Fruit fly (Drosophila melanogaster) whole organism, embryonic: ENCODE measurements around the gene CG42676.

Experiments used
- Ada2b ChIP-seq: fragments of 200-800 bp; sonication (Bioruptor generic); IDR thresholded peaks from 2 replicates; pipeline ENCODE4 v1.3.6; 2022; ENCODE audit warnings: missing biosample characterization, missing genetic modification characterization
- Atf6 ChIP-seq: fragments of 200-800 bp; sonication (Bioruptor generic); IDR thresholded peaks from 2 replicates; pipeline ENCODE4 v1.3.6; 2022; ENCODE audit warnings: missing biosample characterization, missing genetic modification characterization
- BEAF-32 ChIP-seq: fragments of 200-800 bp; sonication (Bioruptor generic); optimal IDR thresholded peaks from 3 replicates; lab custom pipeline; 2017; ENCODE audit warnings: missing biosample characterization, missing genetic modification characterization, mild to moderate bottlenecking, moderate library complexity, missing genetic modification reagents
- Bdp1 ChIP-seq: fragments of 200-800 bp; sonication (Bioruptor generic); optimal IDR thresholded peaks from 3 replicates; lab custom pipeline; 2016; ENCODE audit warnings: missing biosample characterization, missing genetic modification characterization
- CG10979 ChIP-seq: fragments of 200-800 bp; sonication (Bioruptor generic); optimal IDR thresholded peaks from 2 replicates; lab custom pipeline; 2018; ENCODE audit warnings: missing biosample characterization, mild to moderate bottlenecking, missing genetic modification characterization, moderate library complexity
- CG11085 ChIP-seq: fragments of 200-800 bp; sonication (Bioruptor generic); IDR thresholded peaks from 2 replicates; pipeline ENCODE4 v1.3.6; 2022; ENCODE audit warnings: missing biosample characterization, missing genetic modification characterization
- CG11398 ChIP-seq: fragments of 200-800 bp; sonication (Bioruptor generic); optimal IDR thresholded peaks from 2 replicates; lab custom pipeline; 2016; ENCODE audit warnings: missing biosample characterization, missing genetic modification characterization
- CG12104 ChIP-seq: fragments of 200-800 bp; sonication (Bioruptor generic); optimal IDR thresholded peaks from 3 replicates; lab custom pipeline; 2016; ENCODE audit warnings: missing biosample characterization, missing genetic modification characterization
- CG12659 ChIP-seq: fragments of 200-800 bp; sonication (Bioruptor generic); optimal IDR thresholded peaks from 3 replicates; lab custom pipeline; 2017; ENCODE audit warnings: mild to moderate bottlenecking, missing biosample characterization, missing genetic modification reagents, missing genetic modification characterization
- CG13123 ChIP-seq: fragments of 200-800 bp; sonication (Bioruptor generic); optimal IDR thresholded peaks from 2 replicates; lab custom pipeline; 2016; ENCODE audit warnings: missing biosample characterization, missing genetic modification characterization
- CG15269 ChIP-seq: fragments of 200-800 bp; sonication (Bioruptor generic); optimal IDR thresholded peaks from 2 replicates; lab custom pipeline; 2018; ENCODE audit warnings: missing biosample characterization, mild to moderate bottlenecking, missing genetic modification characterization, moderate library complexity
- CG15696 ChIP-seq: fragments of 200-800 bp; sonication (Bioruptor generic); optimal IDR thresholded peaks from 2 replicates; lab custom pipeline; 2019; ENCODE audit warnings: missing biosample characterization, mild to moderate bottlenecking, missing genetic modification characterization, moderate library complexity
- CG16815 ChIP-seq: fragments of 200-800 bp; sonication (Bioruptor generic); optimal IDR thresholded peaks from 3 replicates; lab custom pipeline; 2017; ENCODE audit warnings: missing biosample characterization, mild to moderate bottlenecking, missing genetic modification characterization
- CG16863 ChIP-seq: fragments of 200-800 bp; sonication (Bioruptor generic); optimal IDR thresholded peaks from 3 replicates; lab custom pipeline; 2016; ENCODE audit warnings: missing biosample characterization, missing genetic modification characterization
- CG17829 ChIP-seq: fragments of 200-800 bp; optimal IDR thresholded peaks from 2 replicates; lab custom pipeline; 2019; ENCODE audit warnings: missing biosample characterization, mild to moderate bottlenecking, missing genetic modification characterization, moderate library complexity
- CG30403 ChIP-seq: fragments of 200-800 bp; sonication (Bioruptor generic); optimal IDR thresholded peaks from 3 replicates; lab custom pipeline; 2016; ENCODE audit warnings: missing biosample characterization, missing genetic modification characterization
- CG3407 ChIP-seq: fragments of 200-800 bp; sonication (Bioruptor generic); optimal IDR thresholded peaks from 2 replicates; lab custom pipeline; 2018; ENCODE audit warnings: missing biosample characterization, mild to moderate bottlenecking, missing genetic modification characterization
- CG5953 ChIP-seq: fragments of 200-800 bp; sonication (Bioruptor generic); IDR thresholded peaks from 2 replicates; pipeline ENCODE4 v1.3.6; 2022; ENCODE audit warnings: missing biosample characterization, missing genetic modification characterization
- CG7357 ChIP-seq: fragments of 200-800 bp; sonication (Bioruptor generic); IDR thresholded peaks from 3 replicates; pipeline ENCODE4 v1.3.6; 2022; ENCODE audit warnings: missing biosample characterization, missing genetic modification characterization
- CG9437 ChIP-seq: fragments of 200-800 bp; sonication (Bioruptor generic); optimal IDR thresholded peaks from 2 replicates; lab custom pipeline; 2018; ENCODE audit warnings: missing biosample characterization, mild to moderate bottlenecking, missing genetic modification characterization
- CrebB ChIP-seq: fragments of 200-800 bp; sonication (Bioruptor generic); optimal IDR thresholded peaks from 3 replicates; lab custom pipeline; 2018; ENCODE audit warnings: missing biosample characterization, mild to moderate bottlenecking, missing genetic modification characterization
- D19B ChIP-seq: fragments of 200-800 bp; sonication (Bioruptor generic); optimal IDR thresholded peaks from 2 replicates; lab custom pipeline; 2017; ENCODE audit warnings: missing biosample characterization, mild to moderate bottlenecking, missing genetic modification characterization
- Dbx ChIP-seq: fragments of 200-800 bp; sonication (Bioruptor generic); IDR thresholded peaks from 3 replicates; pipeline ENCODE4 v1.3.6; 2022; ENCODE audit warnings: missing biosample characterization, missing genetic modification characterization
- Dp ChIP-seq: fragments of 200-800 bp; sonication (Bioruptor generic); optimal IDR thresholded peaks from 2 replicates; lab custom pipeline; 2018; ENCODE audit warnings: missing biosample characterization, mild to moderate bottlenecking, missing genetic modification characterization, moderate library complexity
- Eip74EF ChIP-seq, 2 experiments: fragments of 200-800 bp in 1 of 2; fragments of >200 bp in 1 of 2; sonication (Bioruptor generic) in 1 of 2; optimal IDR thresholded peaks; 2 replicates each; lab custom pipeline; 2017 to 2019; ENCODE audit warnings: missing biosample characterization in 2 of 2, missing genetic modification characterization in 2 of 2, mild to moderate bottlenecking in 1 of 2, moderate library complexity in 1 of 2
- HLH54F ChIP-seq: fragments of 200-800 bp; sonication (Bioruptor generic); optimal IDR thresholded peaks from 3 replicates; lab custom pipeline; 2016; ENCODE audit warnings: missing biosample characterization, missing genetic modification characterization
- HLHmδ ChIP-seq: fragments of 200-800 bp; sonication (Bioruptor generic); optimal IDR thresholded peaks from 2 replicates; lab custom pipeline; 2018; ENCODE audit warnings: missing biosample characterization, mild to moderate bottlenecking, missing genetic modification characterization, moderate library complexity
- Hr39 ChIP-seq: fragments of >200 bp; optimal IDR thresholded peaks from 2 replicates; lab custom pipeline; 2017
- Nf-YB ChIP-seq: fragments of 200-800 bp; sonication (Bioruptor generic); optimal IDR thresholded peaks from 3 replicates; lab custom pipeline; 2019; ENCODE audit warnings: missing biosample characterization, mild to moderate bottlenecking, missing genetic modification characterization, moderate library complexity
- Sry-β ChIP-seq: fragments of 200-800 bp; sonication (Bioruptor generic); optimal IDR thresholded peaks from 2 replicates; lab custom pipeline; 2018; ENCODE audit warnings: missing biosample characterization, mild to moderate bottlenecking, missing genetic modification characterization, moderate library complexity
- aop ChIP-seq: fragments of 200-800 bp; sonication (Bioruptor generic); IDR thresholded peaks from 2 replicates; pipeline ENCODE4 v1.3.6; 2022; ENCODE audit warnings: missing biosample characterization, missing genetic modification characterization
- bsh ChIP-seq, 2 experiments: fragments of 200-800 bp; sonication (Bioruptor generic); optimal IDR thresholded peaks; 2 replicates each; lab custom pipeline; 2017 to 2018; ENCODE audit warnings: mild to moderate bottlenecking in 2 of 2, missing biosample characterization in 2 of 2, missing genetic modification characterization in 2 of 2, moderate library complexity in 1 of 2
- dmrt11E ChIP-seq: fragments of 200-800 bp; sonication (Bioruptor generic); optimal IDR thresholded peaks from 3 replicates; lab custom pipeline; 2018; ENCODE audit warnings: missing biosample characterization, mild to moderate bottlenecking, missing genetic modification characterization, moderate library complexity
- dysf ChIP-seq: fragments of 200-800 bp; sonication (Bioruptor generic); IDR thresholded peaks from 3 replicates; pipeline ENCODE4 v1.3.6; 2022; ENCODE audit warnings: missing biosample characterization, missing genetic modification characterization
- ems ChIP-seq: fragments of 200-800 bp; sonication (Bioruptor generic); optimal IDR thresholded peaks from 3 replicates; lab custom pipeline; 2016; ENCODE audit warnings: missing biosample characterization, missing genetic modification characterization
- fd102C ChIP-seq: fragments of 200-800 bp; sonication (Bioruptor generic); optimal IDR thresholded peaks from 2 replicates; lab custom pipeline; 2018; ENCODE audit warnings: missing biosample characterization, mild to moderate bottlenecking, missing genetic modification characterization, moderate library complexity
- gt ChIP-seq: fragments of 200-800 bp; sonication (Bioruptor generic); IDR thresholded peaks from 2 replicates; pipeline ENCODE4 v1.3.6; 2022; ENCODE audit warnings: missing biosample characterization, missing genetic modification characterization
- ind ChIP-seq: fragments of 200-800 bp; sonication (Bioruptor generic); optimal IDR thresholded peaks from 3 replicates; lab custom pipeline; 2016; ENCODE audit warnings: missing biosample characterization, missing genetic modification characterization
- kah ChIP-seq: fragments of 200-800 bp; sonication (Bioruptor generic); optimal IDR thresholded peaks from 2 replicates; lab custom pipeline; 2018; ENCODE audit warnings: missing biosample characterization, mild to moderate bottlenecking, missing genetic modification characterization
- klu ChIP-seq: fragments of 200-800 bp; sonication (Bioruptor generic); IDR thresholded peaks from 2 replicates; pipeline ENCODE4 v1.3.6; 2022; ENCODE audit warnings: missing biosample characterization, missing genetic modification characterization
- lmd ChIP-seq: fragments of 200-800 bp; sonication (Bioruptor generic); IDR thresholded peaks from 2 replicates; pipeline ENCODE4 v1.3.6; 2022; ENCODE audit warnings: missing biosample characterization, missing genetic modification characterization
- otp ChIP-seq: fragments of 200-800 bp; sonication (Bioruptor generic); IDR thresholded peaks from 3 replicates; pipeline ENCODE4, ENCODE4 v1.3.6; 2022; ENCODE audit warnings: missing biosample characterization, missing genetic modification characterization
- peb ChIP-seq: fragments of 200-800 bp; sonication (Bioruptor generic); IDR thresholded peaks from 2 replicates; pipeline ENCODE4 v1.3.6; 2022; ENCODE audit warnings: missing biosample characterization, missing genetic modification characterization
- pita ChIP-seq: fragments of 200-800 bp; sonication (Bioruptor generic); optimal IDR thresholded peaks from 2 replicates; lab custom pipeline; 2017; ENCODE audit warnings: missing biosample characterization, mild to moderate bottlenecking, missing genetic modification characterization
- repo ChIP-seq: fragments of 200-800 bp; sonication (Bioruptor generic); optimal IDR thresholded peaks from 2 replicates; lab custom pipeline; 2016; ENCODE audit warnings: missing biosample characterization, missing genetic modification characterization
- row ChIP-seq: fragments of 200-800 bp; sonication (Bioruptor generic); IDR thresholded peaks from 3 replicates; pipeline ENCODE4 v1.3.6; 2022; ENCODE audit warnings: missing biosample characterization, missing genetic modification characterization
- schlank ChIP-seq: fragments of 200-800 bp; sonication (Bioruptor generic); optimal IDR thresholded peaks from 2 replicates; lab custom pipeline; 2018; ENCODE audit warnings: missing biosample characterization, mild to moderate bottlenecking, missing genetic modification characterization
- sim ChIP-seq: fragments of 200-800 bp; sonication (Bioruptor generic); IDR thresholded peaks from 2 replicates; pipeline ENCODE4 v1.3.6; 2022; ENCODE audit warnings: missing biosample characterization, missing genetic modification characterization
- so ChIP-seq: fragments of 200-800 bp; sonication (Bioruptor generic); IDR thresholded peaks from 3 replicates; pipeline ENCODE4 v1.3.6; 2022; ENCODE audit warnings: missing biosample characterization, missing genetic modification characterization

Gene CG42676

dm6 chr3L:1774713-1775648 lies 27.9 kb upstream of the CG42676 start, which contains the start of the genes CG13933 and PolD2 (continued):
- TF ChIP-seq dmrt11E (peak; percentile 99), Hr39 (no peak), bsh (GFP tag; optimal IDR thresholded peaks at IDR 0.05; lab: Kevin White, UChicago) (peak in 1 of 2 experiments; percentile 100), schlank (tag; lab: Kevin White, UChicago) (peak; percentile 83), CG16863 (GFP tag; lab: Kevin White, UChicago) (peak; percentile 83), CG12104 (GFP tag; lab: Kevin White, UChicago) (peak; percentile 92), HLH54F (GFP tag; lab: Kevin White, UChicago) (peak; percentile 76), CG17829 (peak; percentile 97), pita (GFP tag; lab: Kevin White, UChicago) (no peak), fd102C (GFP tag; lab: Kevin White, UChicago) (peak; percentile 52), Eip74EF (GFP tag; optimal IDR thresholded peaks at IDR 0.05; lab: Kevin White, UChicago) (peak in 1 of 2 experiments; percentile 97), Dbx (GFP tag; lab: Robert Waterston, UW) (peak; percentile 93), CG11398 (GFP tag; lab: Kevin White, UChicago) (peak; percentile 79), CG15269 (tag; lab: Kevin White, UChicago) (peak; percentile 99), ind (GFP tag; lab: Kevin White, UChicago) (peak; percentile 88), CG11085 (GFP tag; lab: Robert Waterston, UW) (peak; percentile 96), klu (GFP tag; lab: Robert Waterston, UW) (peak; percentile 61; the same call in 1 of the 2 replicates), Dp (peak; percentile 68), Sry-β (GFP tag; lab: Kevin White, UChicago) (peak; percentile 18), gt (peak; percentile 87), CG15696 (tag; lab: Kevin White, UChicago) (peak; percentile 76), CG30403 (GFP tag; lab: Kevin White, UChicago) (peak; percentile 92), D19B (GFP tag; lab: Kevin White, UChicago) (no peak), repo (GFP tag; lab: Kevin White, UChicago) (no peak), ems (peak; percentile 80), Nf-YB (GFP tag; lab: Kevin White, UChicago) (peak; percentile 88), CG12659 (peak; percentile 98), CrebB (tag; lab: Kevin White, UChicago) (peak; percentile 93), CG10979 (tag; lab: Kevin White, UChicago) (peak; percentile 86), CG5953 (peak; percentile 98), HLHmδ (GFP tag; lab: Kevin White, UChicago) (no peak), otp (peak; percentile 98), lmd (GFP tag; lab: Robert Waterston, UW) (peak; percentile 88), CG7357 (GFP tag; lab: Robert Waterston, UW) (peak; percentile 88), row (peak; percentile 100), Ada2b (peak; percentile 95), sim (GFP tag; lab: Robert Waterston, UW) (peak; percentile 65; the same call in 1 of the 2 replicates), Atf6 (peak; percentile 97), dysf (peak; percentile 87), kah (GFP tag; lab: Kevin White, UChicago) (peak; percentile 43), CG16815 (GFP tag; lab: Kevin White, UChicago) (peak; percentile 96), so (GFP tag; lab: Robert Waterston, UW) (peak; percentile 99), aop (GFP tag; lab: Robert Waterston, UW) (peak; percentile 94), CG3407 (peak; percentile 90), CG9437 (GFP tag; lab: Kevin White, UChicago) (peak; percentile 94), BEAF-32 (GFP tag; lab: Kevin White, UChicago) (peak; percentile 51), CG13123 (peak; percentile 94), peb (peak; percentile 94), Bdp1 (GFP tag; lab: Kevin White, UChicago) (peak; percentile 63)
